Worm (Caenorhabditis elegans): Measurements from ENCODE around the gene spp-18.

DNA sequence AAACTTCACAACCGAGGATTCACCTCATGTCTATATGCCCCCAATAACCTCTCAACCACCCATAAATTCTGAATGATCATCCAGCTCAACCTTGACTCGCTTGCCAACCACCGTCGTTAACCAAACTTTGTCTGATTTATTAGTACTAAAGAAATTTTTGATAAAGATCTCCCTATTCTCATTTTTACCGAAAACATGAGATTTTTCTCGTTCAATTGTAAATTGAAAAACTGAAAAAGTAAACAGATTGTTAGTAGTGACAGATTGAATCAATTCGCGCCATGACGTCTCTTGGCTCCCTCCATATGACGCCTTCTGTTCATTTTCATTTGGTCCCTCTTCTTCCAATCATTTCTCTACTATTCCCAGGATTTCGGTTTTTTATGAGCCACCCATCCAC lies 14.4 kb downstream of the spp-18 start:
- no peak for TF ChIP-seq dve-1 (tag; optimal IDR thresholded peaks at IDR 0.05)
- TF ChIP-seq T23F11.4 (GFP tag; optimal IDR thresholded peaks at IDR 0.05): no peak
- no peak for TF ChIP-seq ceh-9 (tag; optimal IDR thresholded peaks at IDR 0.05)
- no peak for TF ChIP-seq zip-5 (tag; optimal IDR thresholded peaks at IDR 0.05)
- no peak for TF ChIP-seq fkh-10 (GFP tag; optimal IDR thresholded peaks at IDR 0.05)
- TF ChIP-seq fax-1 (tag; optimal IDR thresholded peaks at IDR 0.05): no peak
- no peak for TF ChIP-seq ama-1 (optimal IDR thresholded peaks at IDR 0.05)
- TF ChIP-seq Y22D7AL.16 (tag; optimal IDR thresholded peaks at IDR 0.05): no peak
- TF ChIP-seq hlh-13 (GFP tag; optimal IDR thresholded peaks at IDR 0.05): no peak
- no peak for TF ChIP-seq dmd-4 (tag; optimal IDR thresholded peaks at IDR 0.05; ENCODE audit: borderline replicate concordance)
- TF ChIP-seq unc-3 (GFP tag; conservative IDR thresholded peaks at IDR 0.05): no peak
- no peak for TF ChIP-seq unc-3 (tag; optimal IDR thresholded peaks at IDR 0.05)
- no peak for TF ChIP-seq F13H6.1 (tag; optimal IDR thresholded peaks at IDR 0.05)
- TF ChIP-seq pqm-1 (tag; optimal IDR thresholded peaks at IDR 0.05): no peak
